Worm (Caenorhabditis elegans): Measurements from ENCODE around the gene T28C6.3.

T28C6.3 gene

DNA sequence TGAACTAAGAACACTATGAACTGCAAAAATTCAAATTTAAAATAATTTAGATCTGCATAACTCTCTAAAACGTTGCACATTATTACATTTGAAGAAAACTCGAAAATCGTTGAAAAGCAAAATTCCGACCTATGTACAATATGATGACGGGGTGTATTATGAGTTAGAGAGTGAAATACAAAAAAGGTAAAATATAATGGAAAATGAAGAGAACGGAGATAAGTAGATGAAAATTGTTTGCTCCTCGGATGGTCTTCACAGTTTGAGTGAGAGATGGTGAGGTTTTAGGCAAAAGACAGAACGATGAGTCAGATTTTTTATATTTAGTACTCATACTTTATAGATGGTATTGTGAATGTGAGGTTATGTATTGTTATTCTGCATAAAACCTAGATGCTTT is 12.8 kb upstream of the T28C6.3 start:
- no peak for TF ChIP-seq flt-1 (GFP tag; IDR thresholded peaks at IDR 0.05)
- no peak for TF ChIP-seq ceh-13 (GFP tag; optimal IDR thresholded peaks at IDR 0.05)
- TF ChIP-seq aly-1 (tag; optimal IDR thresholded peaks at IDR 0.05): no peak
- TF ChIP-seq hnd-1 (tag; optimal IDR thresholded peaks at IDR 0.05): no peak
- TF ChIP-seq ceh-36 (tag; optimal IDR thresholded peaks at IDR 0.05): no peak
- TF ChIP-seq B0310.2 (tag; optimal IDR thresholded peaks at IDR 0.05): no peak
- no peak for TF ChIP-seq tra-4 (tag; optimal IDR thresholded peaks at IDR 0.05)
- TF ChIP-seq F13C5.2 (tag; optimal IDR thresholded peaks at IDR 0.05): no peak
- no peak for TF ChIP-seq scrt-1 (GFP tag; IDR thresholded peaks at IDR 0.05)
- no peak for TF ChIP-seq sea-1 (GFP tag; conservative IDR thresholded peaks at IDR 0.05)
- TF ChIP-seq hmg-4 (GFP tag; optimal IDR thresholded peaks at IDR 0.05): no peak

DNA sequence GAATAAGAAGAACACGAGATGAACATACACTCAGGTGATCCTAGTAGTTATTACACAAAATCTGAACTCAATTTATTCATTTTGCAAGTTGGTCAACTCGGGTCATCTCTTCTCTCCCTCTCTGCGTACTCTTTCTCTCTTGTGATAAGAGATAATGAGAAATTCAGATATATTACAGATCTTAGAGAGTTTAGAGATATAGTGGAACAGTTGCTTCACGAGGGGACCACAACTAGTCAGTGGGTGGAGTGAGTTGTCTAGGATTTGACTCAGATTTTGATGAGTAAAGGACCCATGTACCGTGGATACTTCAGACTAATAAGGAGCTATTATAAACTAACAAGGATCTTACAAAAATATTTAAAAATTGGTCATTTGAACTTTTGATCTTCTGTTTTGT is 6.5 kb upstream of the T28C6.3 start, which contains the start of gene exc-5:
TSS of gene exc-5 (minus strand) at position 57 of the 400 bp plus-strand sequence.
- TF ChIP-seq pes-1 (GFP tag; IDR thresholded peaks at IDR 0.05) (no peak), ets-7 (tag; optimal IDR thresholded peaks at IDR 0.05) (no peak), F13C5.2 (tag; optimal IDR thresholded peaks at IDR 0.05) (no peak)

DNA sequence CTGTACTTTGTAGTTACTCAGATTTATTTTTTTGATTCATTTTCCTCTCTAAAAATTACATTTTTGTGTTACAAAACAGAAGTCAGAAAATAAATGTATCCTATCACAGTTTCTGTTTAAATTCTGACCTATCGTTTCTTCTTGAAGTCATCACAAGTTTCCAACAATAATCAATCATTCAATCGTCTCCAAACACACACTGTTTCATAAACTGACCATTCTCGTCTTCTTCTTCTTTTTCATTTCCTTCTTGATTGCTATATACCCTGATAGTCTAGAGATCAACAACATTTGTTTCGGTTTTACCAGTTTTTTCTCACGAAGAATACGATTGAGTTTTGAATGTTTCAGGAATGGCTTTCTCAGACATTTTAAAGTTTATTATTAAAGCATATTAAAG is 5.0 kb upstream of the T28C6.3 start:
- TF ChIP-seq tbx-11 (GFP tag; IDR thresholded peaks at IDR 0.05) (no peak), ceh-13 (GFP tag; optimal IDR thresholded peaks at IDR 0.05) (no peak), sea-1 (GFP tag; conservative IDR thresholded peaks at IDR 0.05) (no peak), scrt-1 (GFP tag; IDR thresholded peaks at IDR 0.05) (no peak), tbx-37 (GFP tag; conservative IDR thresholded peaks at IDR 0.05) (no peak), tra-4 (tag; optimal IDR thresholded peaks at IDR 0.05) (no peak), F13C5.2 (tag; optimal IDR thresholded peaks at IDR 0.05) (no peak), hmg-4 (GFP tag; optimal IDR thresholded peaks at IDR 0.05) (no peak), B0310.2 (tag; optimal IDR thresholded peaks at IDR 0.05) (no peak), ama-1 (optimal IDR thresholded peaks at IDR 0.05) (no peak), flt-1 (GFP tag; IDR thresholded peaks at IDR 0.05) (no peak), aly-1 (tag; optimal IDR thresholded peaks at IDR 0.05) (no peak), hmbx-1 (tag; optimal IDR thresholded peaks at IDR 0.05) (no peak), ets-7 (tag; optimal IDR thresholded peaks at IDR 0.05) (no peak)

DNA sequence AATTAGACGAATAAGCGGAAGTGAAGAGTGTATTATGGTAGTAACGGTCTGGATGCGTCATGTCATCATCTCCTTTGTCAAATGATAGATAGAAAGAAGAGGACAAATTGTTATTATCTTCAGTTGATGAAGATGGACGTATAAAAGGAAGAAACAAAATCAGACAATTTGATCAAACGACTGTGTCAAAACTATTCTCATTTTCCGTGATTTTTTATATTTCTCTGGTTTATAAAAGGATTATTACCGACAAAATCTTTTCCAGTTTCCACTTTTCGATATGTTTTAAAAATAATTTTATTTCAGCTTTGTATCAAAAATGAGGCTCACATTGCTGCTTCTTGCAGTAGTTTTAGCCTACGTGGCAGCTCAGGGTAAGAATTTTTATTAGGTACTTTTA is 4.1 kb upstream of the T28C6.3 start, which contains the start of gene grsp-2:
TSS of gene grsp-2 (plus strand) at position 301 of the 400 bp plus-strand sequence.
- TF ChIP-seq tbx-11 (GFP tag; IDR thresholded peaks at IDR 0.05) (no peak), ceh-36 (tag; optimal IDR thresholded peaks at IDR 0.05) (no peak)

DNA sequence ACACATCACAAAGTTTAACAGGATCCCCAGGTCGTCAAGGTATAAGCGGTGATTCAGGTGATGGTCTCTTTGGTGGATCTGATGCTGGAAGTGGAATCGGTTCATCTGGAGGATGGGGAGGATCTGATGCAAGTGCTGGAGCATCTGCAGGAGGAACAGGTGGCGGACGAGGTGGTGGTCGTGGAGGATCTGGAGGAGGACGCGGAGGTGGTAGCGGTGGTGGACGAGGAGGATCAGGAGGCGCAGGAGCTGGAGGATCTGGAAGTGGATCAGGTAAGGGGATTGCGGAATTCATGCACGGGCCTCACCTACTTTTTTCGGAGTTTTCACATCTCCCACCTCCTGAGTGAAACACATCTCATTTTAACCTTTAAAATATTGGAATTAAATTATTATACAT is 3.5 kb upstream of the T28C6.3 start:
- TF ChIP-seq B0310.2 (tag; optimal IDR thresholded peaks at IDR 0.05) (no peak), tra-4 (tag; optimal IDR thresholded peaks at IDR 0.05) (no peak), sea-1 (GFP tag; conservative IDR thresholded peaks at IDR 0.05) (no peak), tbx-11 (GFP tag; IDR thresholded peaks at IDR 0.05) (no peak), hmg-4 (GFP tag; optimal IDR thresholded peaks at IDR 0.05) (no peak), aly-1 (tag; optimal IDR thresholded peaks at IDR 0.05) (no peak), ets-7 (tag; optimal IDR thresholded peaks at IDR 0.05) (no peak), tbx-37 (GFP tag; conservative IDR thresholded peaks at IDR 0.05) (no peak), ceh-13 (GFP tag; optimal IDR thresholded peaks at IDR 0.05) (no peak), ama-1 (optimal IDR thresholded peaks at IDR 0.05) (no peak), ceh-36 (tag; optimal IDR thresholded peaks at IDR 0.05) (no peak), pes-1 (GFP tag; IDR thresholded peaks at IDR 0.05) (no peak), flt-1 (GFP tag; IDR thresholded peaks at IDR 0.05) (no peak)

DNA sequence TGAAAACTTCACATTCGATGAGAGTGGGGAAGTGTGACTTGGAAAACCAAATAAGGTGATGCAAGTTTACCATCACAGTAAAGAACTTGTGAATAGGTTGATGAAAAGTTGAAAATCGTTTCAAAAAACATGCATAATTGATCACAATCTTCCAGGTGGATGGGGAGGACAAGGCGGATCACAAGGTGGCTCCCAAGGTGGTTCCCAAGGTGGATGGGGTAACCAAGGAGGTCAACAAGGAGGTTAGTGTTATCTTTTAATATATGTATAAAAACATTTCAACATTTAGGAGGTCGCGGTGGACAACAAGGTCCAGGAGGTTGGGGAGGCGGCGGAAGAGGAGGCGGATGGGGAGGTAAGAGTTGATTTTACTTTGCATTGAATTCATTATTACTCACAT is 2.5 kb upstream of the T28C6.3 start, which contains the start of gene T28C6.10:
TSS of gene T28C6.10 (plus strand) at position 301 of the 400 bp plus-strand sequence.
- TF ChIP-seq hmbx-1 (tag; optimal IDR thresholded peaks at IDR 0.05): no peak
- TF ChIP-seq ets-7 (tag; optimal IDR thresholded peaks at IDR 0.05): no peak
- no peak for TF ChIP-seq ceh-36 (tag; optimal IDR thresholded peaks at IDR 0.05)
- TF ChIP-seq tbx-11 (GFP tag; IDR thresholded peaks at IDR 0.05): no peak
- no peak for TF ChIP-seq flt-1 (GFP tag; IDR thresholded peaks at IDR 0.05)
- no peak for TF ChIP-seq scrt-1 (GFP tag; IDR thresholded peaks at IDR 0.05)
- no peak for TF ChIP-seq pes-1 (GFP tag; IDR thresholded peaks at IDR 0.05)
- no peak for TF ChIP-seq F13C5.2 (tag; optimal IDR thresholded peaks at IDR 0.05)
- no peak for TF ChIP-seq sea-1 (GFP tag; conservative IDR thresholded peaks at IDR 0.05)
- no peak for TF ChIP-seq ceh-13 (GFP tag; optimal IDR thresholded peaks at IDR 0.05)
- TF ChIP-seq aly-1 (tag; optimal IDR thresholded peaks at IDR 0.05): no peak
- TF ChIP-seq tra-4 (tag; optimal IDR thresholded peaks at IDR 0.05): no peak

DNA sequence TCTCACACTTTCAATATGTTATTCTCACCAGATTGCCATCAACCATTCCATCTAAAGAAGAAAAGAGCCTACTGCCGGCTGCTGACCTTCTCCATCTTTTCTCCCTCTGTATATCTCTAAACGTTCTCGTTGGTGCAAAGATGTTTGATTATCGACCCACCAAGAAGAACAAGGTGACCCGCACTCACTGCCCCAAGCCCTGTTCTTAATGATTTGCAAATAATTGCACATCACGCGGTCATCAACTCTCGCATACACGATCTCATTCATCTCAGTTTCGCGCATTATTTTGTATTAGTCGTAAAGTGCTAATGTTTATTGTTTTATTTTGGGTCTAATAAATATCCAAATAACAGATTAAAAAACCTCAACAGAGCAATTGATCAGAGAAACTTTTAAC is 670 bp upstream of the T28C6.3 start:
- TF ChIP-seq hmg-4 (GFP tag; optimal IDR thresholded peaks at IDR 0.05) (peak; percentile 49), tbx-37 (GFP tag; conservative IDR thresholded peaks at IDR 0.05) (no peak), tbx-11 (GFP tag; IDR thresholded peaks at IDR 0.05) (no peak), sea-1 (GFP tag; conservative IDR thresholded peaks at IDR 0.05) (no peak), pes-1 (GFP tag; IDR thresholded peaks at IDR 0.05) (0 out of 2 replicates have a peak, but pooled peaks have one; percentile 15)

DNA sequence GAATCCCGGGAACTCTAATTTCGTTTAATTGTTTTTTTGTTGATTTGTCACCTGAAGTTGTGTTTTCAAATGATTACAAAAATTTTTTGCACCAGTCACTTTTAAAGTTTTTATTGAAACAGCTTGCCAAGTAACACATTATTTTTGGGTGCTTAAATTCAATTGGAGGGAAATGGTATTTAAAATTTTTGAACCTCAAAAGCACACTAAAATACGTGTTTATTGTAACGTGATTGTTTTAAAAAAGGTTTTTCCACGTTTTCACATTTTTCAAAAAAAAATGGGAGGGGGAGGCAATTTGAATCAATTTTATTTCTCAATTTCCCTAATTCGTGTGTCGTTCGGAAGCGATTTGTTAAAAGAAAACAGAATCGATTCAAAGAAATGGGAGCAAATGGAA is 1.0 kb downstream of the T28C6.3 start, which contains the start of gene T28C6.5:
TSS of gene T28C6.5 (plus strand) at position 301 of the 400 bp plus-strand sequence.
- TF ChIP-seq aly-1 (tag; optimal IDR thresholded peaks at IDR 0.05) (no peak), flt-1 (GFP tag; IDR thresholded peaks at IDR 0.05) (no peak), pes-1 (GFP tag; IDR thresholded peaks at IDR 0.05) (no peak), tbx-11 (GFP tag; IDR thresholded peaks at IDR 0.05) (no peak), tra-4 (tag; optimal IDR thresholded peaks at IDR 0.05) (no peak), ama-1 (optimal IDR thresholded peaks at IDR 0.05) (no peak), ets-7 (tag; optimal IDR thresholded peaks at IDR 0.05) (no peak)

DNA sequence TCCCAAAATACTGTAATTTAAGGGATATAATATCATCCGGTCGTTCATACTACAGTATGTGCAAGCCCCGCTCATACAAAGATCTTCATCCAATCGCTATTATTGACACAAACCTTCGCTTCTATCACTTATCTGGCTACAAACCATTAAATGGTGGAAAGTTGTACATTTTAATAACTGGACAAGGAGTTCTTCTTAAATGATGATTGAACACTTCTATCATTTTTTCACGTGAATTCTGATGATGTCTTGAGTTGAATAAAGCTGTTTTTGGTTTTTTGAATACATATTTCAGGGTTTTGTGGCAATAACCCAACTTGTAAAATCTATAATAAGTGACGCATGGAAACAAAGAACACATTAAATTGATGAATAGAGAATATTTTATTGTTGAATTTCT is 2.5 kb downstream of the T28C6.3 start:
- TF ChIP-seq hmbx-1 (tag; optimal IDR thresholded peaks at IDR 0.05) (no peak), ceh-36 (tag; optimal IDR thresholded peaks at IDR 0.05) (no peak), sea-1 (GFP tag; conservative IDR thresholded peaks at IDR 0.05) (no peak), tra-4 (tag; optimal IDR thresholded peaks at IDR 0.05) (no peak), tbx-11 (GFP tag; IDR thresholded peaks at IDR 0.05) (no peak), aly-1 (tag; optimal IDR thresholded peaks at IDR 0.05) (no peak)

Data from whole organism, early embryonic.